Worm (Caenorhabditis elegans) whole organism, L1 larva: ENCODE measurements around the gene ugt-6.
A peak's percentile ranks its signal among the peaks of the same experiment; 100 is the strongest.

ENCODE experiments used
- blmp-1 ChIP-seq: fragments of 150-350 bp; optimal IDR thresholded peaks from 2 replicates; lab custom pipeline; 2014; ENCODE audit warnings: missing biosample characterization, missing genetic modification characterization
- ceh-8 ChIP-seq: fragments of 200-800 bp; sonication (Bioruptor generic); optimal IDR thresholded peaks from 2 replicates; lab custom pipeline; 2018; ENCODE audit warnings: mild to moderate bottlenecking, missing genetic modification characterization, moderate library complexity, missing compliant biosample characterization
- ceh-82 ChIP-seq, 3 experiments: fragments of 150-350 bp in 1 of 3; sonication (generic microtip) in 2 of 3; optimal IDR thresholded peaks; 2 replicates each; lab custom pipeline; 2014 to 2017; ENCODE audit warnings: missing biosample characterization in 3 of 3, missing genetic modification characterization in 3 of 3
- ceh-90 ChIP-seq: sonication (generic microtip); optimal IDR thresholded peaks from 2 replicates; lab custom pipeline; 2016; ENCODE audit warnings: missing genetic modification characterization, missing compliant biosample characterization
- efl-1 ChIP-seq, 4 experiments: fragments of 150-350 bp; optimal IDR thresholded peaks in 3 of 4; peaks in 1 of 4; 1 replicate in 1 of 4; 2 replicates in 3 of 4; lab custom pipeline; 2014; ENCODE audit warnings: missing biosample characterization in 2 of 4, missing genetic modification characterization in 2 of 4, missing genetic modification reagents in 2 of 4
- elt-3 ChIP-seq, 6 experiments: fragments of 150-350 bp in 1 of 6; sonication (generic microtip); optimal IDR thresholded peaks; 2 replicates each; lab custom pipeline; 2017 to 2018; ENCODE audit warnings: missing biosample characterization in 6 of 6, missing genetic modification characterization in 6 of 6, inconsistent platforms in 1 of 6
- ets-5 ChIP-seq: fragments of 200-800 bp; sonication (Bioruptor generic); IDR thresholded peaks from 2 replicates; pipeline ENCODE4 v1.3.6; 2022; ENCODE audit warnings: missing genetic modification characterization, missing compliant biosample characterization
- fkh-8 ChIP-seq: sonication (generic microtip); optimal IDR thresholded peaks from 2 replicates; lab custom pipeline; 2016; ENCODE audit warnings: mild to moderate bottlenecking, missing genetic modification characterization, missing compliant biosample characterization
- fos-1 ChIP-seq: fragments of 150-350 bp; optimal IDR thresholded peaks from 2 replicates; lab custom pipeline; 2014; ENCODE audit warnings: missing biosample characterization, missing genetic modification characterization
- hpl-2 ChIP-seq: fragments of 150-350 bp; optimal IDR thresholded peaks from 2 replicates; lab custom pipeline; 2014; ENCODE audit warnings: missing biosample characterization, missing genetic modification reagents, missing genetic modification characterization
- jun-1 ChIP-seq: fragments of 150-350 bp; optimal IDR thresholded peaks from 2 replicates; lab custom pipeline; 2014; ENCODE audit warnings: missing biosample characterization, missing genetic modification reagents, missing genetic modification characterization
- lin-14 ChIP-seq: fragments of 200-800 bp; sonication (Bioruptor generic); optimal IDR thresholded peaks from 2 replicates; lab custom pipeline; 2018; ENCODE audit warnings: mild to moderate bottlenecking, missing genetic modification characterization, moderate library complexity, missing compliant biosample characterization
- lin-35 ChIP-seq, 2 experiments: fragments of 150-350 bp; optimal IDR thresholded peaks; 2 replicates each; lab custom pipeline; 2014; ENCODE audit warnings: missing biosample characterization in 2 of 2, missing genetic modification characterization in 2 of 2, missing genetic modification reagents in 2 of 2
- mab-9 ChIP-seq: fragments of 200-800 bp; sonication (Bioruptor generic); IDR thresholded peaks from 2 replicates; pipeline ENCODE4 v1.3.6; 2022; ENCODE audit warnings: missing genetic modification reagents, missing genetic modification characterization, missing compliant biosample characterization
- mep-1 ChIP-seq: fragments of 150-350 bp; optimal IDR thresholded peaks from 2 replicates; lab custom pipeline; 2014; ENCODE audit warnings: missing biosample characterization, missing genetic modification characterization
- nhr-71 ChIP-seq: sonication (generic microtip); optimal IDR thresholded peaks from 2 replicates; lab custom pipeline; 2016; ENCODE audit warnings: mild to moderate bottlenecking, missing genetic modification characterization, moderate library complexity, missing compliant biosample characterization
- nhr-85 ChIP-seq: sonication (generic microtip); peaks from one replicate; lab custom pipeline; 2016; ENCODE audit warnings: missing genetic modification characterization, inconsistent platforms, missing compliant biosample characterization
- nhr-90 ChIP-seq: sonication (generic microtip); optimal IDR thresholded peaks from 2 replicates; lab custom pipeline; 2016; ENCODE audit warnings: mild to moderate bottlenecking, missing genetic modification characterization, missing compliant biosample characterization; ENCODE audit not compliant: poor library complexity
- pax-3 ChIP-seq: fragments of 200-800 bp; sonication (Bioruptor generic); optimal IDR thresholded peaks from 2 replicates; lab custom pipeline; 2018; ENCODE audit warnings: mild to moderate bottlenecking, missing genetic modification characterization, moderate library complexity, missing compliant biosample characterization
- pqm-1 ChIP-seq: sonication (generic microtip); optimal IDR thresholded peaks from 3 replicates; lab custom pipeline; 2017; ENCODE audit warnings: missing biosample characterization, missing genetic modification characterization
- rnt-1 ChIP-seq: sonication (generic microtip); optimal IDR thresholded peaks from 2 replicates; lab custom pipeline; 2016; ENCODE audit warnings: mild to moderate bottlenecking, missing genetic modification characterization, moderate library complexity, missing compliant biosample characterization
- skn-1 ChIP-seq: fragments of 150-350 bp; optimal IDR thresholded peaks from 2 replicates; lab custom pipeline; 2014; ENCODE audit warnings: missing biosample characterization, missing genetic modification characterization
- snpc-4 ChIP-seq: fragments of 150-350 bp; optimal IDR thresholded peaks from 2 replicates; lab custom pipeline; 2014; ENCODE audit warnings: missing biosample characterization, missing genetic modification characterization
- snu-23 ChIP-seq: sonication (generic microtip); optimal IDR thresholded peaks from 2 replicates; lab custom pipeline; 2016; ENCODE audit warnings: missing genetic modification characterization, missing compliant biosample characterization
- sup-37 ChIP-seq: fragments of 200-800 bp; sonication (Bioruptor generic); optimal IDR thresholded peaks from 2 replicates; lab custom pipeline; 2018; ENCODE audit warnings: mild to moderate bottlenecking, missing genetic modification characterization, missing compliant biosample characterization
- unc-130 ChIP-seq: fragments of 150-350 bp; optimal IDR thresholded peaks from 2 replicates; lab custom pipeline; 2017; ENCODE audit warnings: missing biosample characterization, missing genetic modification characterization, inconsistent platforms
- unc-30 ChIP-seq: sonication (generic microtip); optimal IDR thresholded peaks from 2 replicates; lab custom pipeline; 2017; ENCODE audit warnings: missing biosample characterization, missing genetic modification characterization
- vab-15 ChIP-seq: sonication (generic microtip); optimal IDR thresholded peaks from 2 replicates; lab custom pipeline; 2017; ENCODE audit warnings: missing genotype, mild to moderate bottlenecking, missing genetic modification characterization, missing compliant biosample characterization
- zag-1 ChIP-seq: fragments of 150-350 bp; optimal IDR thresholded peaks from 2 replicates; lab custom pipeline; 2014; ENCODE audit warnings: missing biosample characterization, missing genetic modification characterization
- zip-4 ChIP-seq: fragments of 200-800 bp; sonication (Bioruptor generic); optimal IDR thresholded peaks from 2 replicates; lab custom pipeline; 2018; ENCODE audit warnings: mild to moderate bottlenecking, missing genetic modification characterization, moderate library complexity, missing compliant biosample characterization
- ztf-4 ChIP-seq: fragments of 150-350 bp; optimal IDR thresholded peaks from 2 replicates; lab custom pipeline; 2014; ENCODE audit warnings: missing biosample characterization, missing genetic modification characterization

ugt-6 gene

DNA sequence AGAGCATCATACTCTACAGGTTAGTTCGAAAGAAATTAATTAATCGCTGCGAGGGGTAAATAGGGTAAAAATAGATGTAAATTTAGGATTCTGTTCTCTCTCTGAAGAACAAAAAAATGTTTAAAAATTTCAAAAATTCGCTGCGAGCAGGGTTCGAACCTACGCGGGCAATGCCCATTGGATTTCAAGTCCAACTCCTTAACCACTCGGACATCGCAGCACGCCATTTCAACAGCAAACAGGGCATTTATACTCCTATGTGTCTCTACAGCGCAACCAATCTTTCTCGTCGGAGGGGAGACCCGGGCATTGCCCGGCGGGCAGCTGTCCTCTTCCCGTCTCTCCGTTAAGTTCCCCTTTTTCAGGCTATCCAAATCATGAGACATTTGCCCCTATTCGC lies 17.8 kb downstream of the ugt-6 start (continued):
- peak; percentile 45 for TF ChIP-seq pax-3 (tag; lab: Kevin White, UChicago)
- peak; percentile 3 for TF ChIP-seq ztf-4 (tag; lab: Kevin White, UChicago)
- no peak for TF ChIP-seq zag-1 (tag; lab: Kevin White, UChicago)
- peak; percentile 20 to 66 for TF ChIP-seq lin-35 (GFP tag; optimal IDR thresholded peaks at IDR 0.05; lab: Kevin White, UChicago)
- no peak for TF ChIP-seq ceh-90 (tag; lab: Kevin White, UChicago)
- TF ChIP-seq nhr-90 (tag; lab: Kevin White, UChicago): peak; percentile 42
- TF ChIP-seq ets-5 (GFP tag; lab: Robert Waterston, UW): no peak
- TF ChIP-seq snu-23 (GFP tag; lab: Kevin White, UChicago): peak; percentile 61
- peak; percentile 35 to 51 for TF ChIP-seq efl-1 (optimal IDR thresholded peaks at IDR 0.05; lab: Kevin White, UChicago)
- TF ChIP-seq efl-1 (GFP tag; optimal IDR thresholded peaks at IDR 0.05 in 1 of 2; lab: Kevin White, UChicago): peak; percentile 41 to 93
- peak; percentile 38 for TF ChIP-seq vab-15
- peak; percentile 30 for TF ChIP-seq fkh-8 (tag; lab: Kevin White, UChicago)
- peak in 1 of 3 experiments; percentile 48 for TF ChIP-seq ceh-82 (tag; optimal IDR thresholded peaks at IDR 0.05; lab: Kevin White, UChicago)

DNA sequence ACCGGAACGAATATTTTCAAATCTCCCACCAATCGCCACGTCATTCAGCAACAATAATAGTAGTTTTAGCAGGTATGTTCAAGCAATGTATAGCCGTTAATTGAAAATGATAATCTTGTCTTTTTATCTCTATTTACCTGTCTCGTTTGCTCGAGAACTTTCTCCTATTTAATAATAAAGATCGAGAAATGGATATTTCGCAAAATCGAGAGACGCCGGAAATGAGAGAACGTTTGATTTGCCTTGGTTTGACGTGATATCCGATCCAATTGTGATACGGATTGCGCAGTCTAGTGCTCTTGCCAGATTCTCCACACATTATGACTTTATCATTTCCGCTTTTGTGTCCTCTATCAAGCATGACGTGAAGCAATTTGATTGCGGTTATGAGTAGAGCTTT lies 24.2 kb downstream of the ugt-6 start:
- TF ChIP-seq nhr-90 (tag; lab: Kevin White, UChicago): no peak
- TF ChIP-seq fos-1 (tag; lab: Kevin White, UChicago): no peak
- TF ChIP-seq ceh-82 (tag; optimal IDR thresholded peaks at IDR 0.05; lab: Kevin White, UChicago): no peak
- no peak for TF ChIP-seq unc-130 (tag; lab: Kevin White, UChicago)
- TF ChIP-seq fkh-8 (tag; lab: Kevin White, UChicago): peak; percentile 59
- TF ChIP-seq ceh-8 (GFP tag; lab: Kevin White, UChicago): no peak
- no peak for TF ChIP-seq lin-14 (GFP tag; lab: Kevin White, UChicago)
- no peak for TF ChIP-seq hpl-2 (GFP tag; lab: Kevin White, UChicago)
- TF ChIP-seq nhr-71 (tag; lab: Kevin White, UChicago): no peak
- no peak for TF ChIP-seq efl-1 (optimal IDR thresholded peaks at IDR 0.05; lab: Kevin White, UChicago)
- peak in 1 of 2 experiments; percentile 86 for TF ChIP-seq efl-1 (GFP tag; optimal IDR thresholded peaks at IDR 0.05 in 1 of 2; lab: Kevin White, UChicago)
- TF ChIP-seq mab-9 (GFP tag; lab: Robert Waterston, UW): no peak
- no peak for TF ChIP-seq pqm-1 (tag; lab: Kevin White, UChicago)

DNA sequence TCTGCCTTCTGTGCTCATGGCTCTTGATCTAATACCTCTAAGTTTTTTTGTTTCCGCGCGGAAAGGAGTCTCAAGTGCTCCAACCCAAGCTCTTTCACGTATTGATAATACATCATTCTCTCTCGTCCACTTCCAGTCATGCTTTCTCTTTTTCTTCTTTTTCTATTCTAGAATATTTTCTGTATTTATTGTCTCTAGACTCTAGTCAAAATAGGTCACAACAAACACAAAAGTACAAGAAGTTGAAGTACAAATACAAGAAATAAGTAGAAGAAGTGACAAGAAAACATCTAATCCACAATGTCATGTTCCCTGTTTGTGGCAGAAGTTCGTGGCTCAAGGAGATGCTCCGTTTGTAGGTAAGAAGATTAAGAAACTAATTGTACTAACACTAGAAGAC lies 24.8 kb downstream of the ugt-6 start, which contains the start of gene ZC455.1:
ZC455.1 (plus strand) TSS at position 301 of the 400 bp plus-strand sequence.
- TF ChIP-seq sup-37 (GFP tag; lab: Kevin White, UChicago): no peak
- no peak for TF ChIP-seq vab-15
- TF ChIP-seq unc-30 (tag; lab: Kevin White, UChicago): no peak
- no peak for TF ChIP-seq zip-4 (GFP tag; lab: Kevin White, UChicago)
- no peak for TF ChIP-seq nhr-71 (tag; lab: Kevin White, UChicago)
- TF ChIP-seq fkh-8 (tag; lab: Kevin White, UChicago): no peak
- no peak for TF ChIP-seq jun-1 (tag; lab: Kevin White, UChicago)
- TF ChIP-seq elt-3 (tag; optimal IDR thresholded peaks at IDR 0.05; lab: Kevin White, UChicago): no peak
- no peak for TF ChIP-seq blmp-1
- no peak for TF ChIP-seq nhr-85 (tag; lab: Kevin White, UChicago)

DNA sequence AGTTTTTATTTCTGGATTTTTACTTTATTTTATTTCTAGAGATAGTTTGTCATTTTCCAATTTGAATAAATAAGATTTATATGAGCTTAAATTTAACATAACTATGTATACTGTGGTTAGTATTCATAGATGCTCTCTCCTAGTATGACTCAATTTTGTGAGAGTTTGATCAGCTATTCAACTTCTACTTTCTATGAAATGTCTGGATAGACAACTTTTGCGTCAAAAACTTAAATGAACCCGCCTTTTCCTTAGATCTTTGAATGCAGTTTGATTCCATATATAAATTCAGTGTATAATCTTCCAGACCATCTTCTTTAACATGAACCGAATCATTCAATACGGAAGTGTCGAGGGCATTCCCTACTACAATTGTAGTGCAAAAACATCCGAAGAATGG lies 29.1 kb downstream of the ugt-6 start, which contains the start of gene srt-43:
srt-43 (plus strand) TSS at position 301 of the 400 bp plus-strand sequence.
- TF ChIP-seq mep-1 (tag; lab: Kevin White, UChicago): no peak
- TF ChIP-seq rnt-1 (tag; lab: Kevin White, UChicago): no peak
- TF ChIP-seq snpc-4 (tag; lab: Kevin White, UChicago): no peak
- TF ChIP-seq nhr-71 (tag; lab: Kevin White, UChicago): no peak
- no peak for TF ChIP-seq elt-3 (tag; optimal IDR thresholded peaks at IDR 0.05; lab: Kevin White, UChicago)
- no peak for TF ChIP-seq unc-130 (tag; lab: Kevin White, UChicago)
- no peak for TF ChIP-seq skn-1 (tag; lab: Kevin White, UChicago)
